Worm (Caenorhabditis elegans) whole organism, mixed stage, embryonic: ENCODE data around the gene T07D4.5.

Experiments
- M03D4.4 ChIP-seq: sonication (generic microtip); optimal IDR thresholded peaks from 2 replicates; lab custom pipeline; 2017; ENCODE audit warnings: mild to moderate bottlenecking, missing genetic modification characterization, missing compliant biosample characterization
- blmp-1 ChIP-seq: fragments of 150-350 bp; optimal IDR thresholded peaks from 2 replicates; lab custom pipeline; 2014; ENCODE audit warnings: missing biosample characterization, missing genetic modification characterization
- ceh-39 ChIP-seq: fragments of 150-350 bp; optimal IDR thresholded peaks from 2 replicates; lab custom pipeline; 2014; ENCODE audit warnings: missing biosample characterization, missing genetic modification characterization
- ceh-43 ChIP-seq: fragments of 200-800 bp; sonication (Bioruptor generic); optimal IDR thresholded peaks from 2 replicates; lab custom pipeline; 2018; ENCODE audit warnings: mild to moderate bottlenecking, missing genetic modification characterization, moderate library complexity, missing compliant biosample characterization
- ceh-83 ChIP-seq: fragments of 200-800 bp; sonication (Bioruptor generic); optimal IDR thresholded peaks from 2 replicates; lab custom pipeline; 2018; ENCODE audit warnings: mild to moderate bottlenecking, missing genetic modification characterization, missing compliant biosample characterization
- ces-1 ChIP-seq: fragments of 150-350 bp; optimal IDR thresholded peaks from 2 replicates; lab custom pipeline; 2014; ENCODE audit warnings: missing biosample characterization, missing genetic modification reagents, missing genetic modification characterization
- cnd-1 ChIP-seq: fragments of 200-800 bp; sonication (Bioruptor generic); optimal IDR thresholded peaks from 2 replicates; lab custom pipeline; 2018; ENCODE audit warnings: mild to moderate bottlenecking, missing genetic modification characterization, missing compliant biosample characterization
- drap-1 ChIP-seq: fragments of 200-800 bp; sonication (Bioruptor generic); optimal IDR thresholded peaks from 3 replicates; lab custom pipeline; 2018; ENCODE audit warnings: mild to moderate bottlenecking, missing genetic modification characterization, missing compliant biosample characterization
- elt-1 ChIP-seq: sonication (generic microtip); optimal IDR thresholded peaks from 2 replicates; lab custom pipeline; 2017; ENCODE audit warnings: missing genetic modification characterization, mild to moderate bottlenecking, missing compliant biosample characterization, antibody characterized with exemption, moderate library complexity, borderline replicate concordance; ENCODE audit not compliant: insufficient read depth
- elt-3 ChIP-seq: fragments of 150-350 bp; optimal IDR thresholded peaks from 2 replicates; lab custom pipeline; 2014; ENCODE audit warnings: missing biosample characterization, missing genetic modification characterization
- hlh-1 ChIP-seq: fragments of 150-350 bp; optimal IDR thresholded peaks from 2 replicates; lab custom pipeline; 2014; ENCODE audit warnings: missing biosample characterization, missing genetic modification reagents, missing genetic modification characterization
- lin-13 ChIP-seq: fragments of 150-350 bp; optimal IDR thresholded peaks from 2 replicates; lab custom pipeline; 2014; ENCODE audit warnings: missing biosample characterization, missing genetic modification characterization
- lin-32 ChIP-seq: fragments of 200-800 bp; sonication (Bioruptor generic); optimal IDR thresholded peaks from 2 replicates; lab custom pipeline; 2018; ENCODE audit warnings: mild to moderate bottlenecking, missing genetic modification characterization, missing compliant biosample characterization
- lsy-2 ChIP-seq: fragments of 150-350 bp; optimal IDR thresholded peaks from 2 replicates; lab custom pipeline; 2014; ENCODE audit warnings: missing biosample characterization, missing genetic modification characterization
- mab-5 ChIP-seq: fragments of 150-350 bp; optimal IDR thresholded peaks from 2 replicates; lab custom pipeline; 2014; ENCODE audit warnings: missing biosample characterization, missing genetic modification characterization
- mls-2 ChIP-seq: sonication (generic microtip); optimal IDR thresholded peaks from 2 replicates; lab custom pipeline; 2016; ENCODE audit warnings: mild to moderate bottlenecking, missing genetic modification characterization, moderate library complexity, missing compliant biosample characterization
- nhr-2 ChIP-seq: fragments of 150-350 bp; optimal IDR thresholded peaks from 2 replicates; lab custom pipeline; 2014; ENCODE audit warnings: missing biosample characterization, missing genetic modification characterization
- nhr-237 ChIP-seq: fragments of 150-350 bp; optimal IDR thresholded peaks from 2 replicates; lab custom pipeline; 2014; ENCODE audit warnings: missing biosample characterization, missing genetic modification characterization
- nhr-28 ChIP-seq: fragments of 150-350 bp; optimal IDR thresholded peaks from 2 replicates; lab custom pipeline; 2014; ENCODE audit warnings: missing biosample characterization, missing genetic modification characterization
- nhr-76 ChIP-seq: sonication (generic microtip); optimal IDR thresholded peaks from 2 replicates; lab custom pipeline; 2017; ENCODE audit warnings: missing biosample characterization, missing genetic modification characterization
- sem-2 ChIP-seq: fragments of 200-800 bp; sonication (Bioruptor generic); optimal IDR thresholded peaks from 2 replicates; lab custom pipeline; 2018; ENCODE audit warnings: mild to moderate bottlenecking, missing genetic modification characterization, missing compliant biosample characterization
- sptf-1 ChIP-seq: sonication (generic microtip); optimal IDR thresholded peaks from 2 replicates; lab custom pipeline; 2017; ENCODE audit warnings: mild to moderate bottlenecking, missing genetic modification characterization, moderate library complexity, missing compliant biosample characterization
- tbx-8 ChIP-seq: fragments of 200-800 bp; sonication (Bioruptor generic); optimal IDR thresholded peaks from 2 replicates; lab custom pipeline; 2018; ENCODE audit warnings: mild to moderate bottlenecking, missing genetic modification characterization, moderate library complexity, missing compliant biosample characterization
- unc-62 ChIP-seq: fragments of 150-350 bp; optimal IDR thresholded peaks from 2 replicates; lab custom pipeline; 2014; ENCODE audit warnings: missing biosample characterization, missing genetic modification reagents, missing genetic modification characterization
- zip-8 ChIP-seq: fragments of 150-350 bp; optimal IDR thresholded peaks from 2 replicates; lab custom pipeline; 2014; ENCODE audit warnings: missing biosample characterization, missing genetic modification characterization

T07D4.5 gene

DNA sequence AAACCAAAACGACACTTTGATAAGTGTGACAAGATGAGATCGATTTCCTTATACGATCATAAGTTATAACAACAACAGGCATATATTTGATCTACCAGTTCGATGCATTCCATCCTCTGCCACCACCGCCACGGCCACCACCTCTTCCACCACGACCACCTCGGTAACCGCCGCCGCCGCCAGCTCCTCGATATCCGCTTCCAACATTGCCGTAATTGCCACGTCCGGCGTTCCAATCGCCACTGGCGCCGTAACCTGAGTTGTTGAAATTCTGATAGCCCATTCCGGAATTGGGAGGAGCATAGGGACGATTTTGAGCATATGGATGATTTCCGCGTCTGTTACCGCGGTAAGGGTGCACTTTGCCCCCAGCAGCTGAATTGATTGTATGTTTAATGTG lies 5.6 kb downstream of the T07D4.5 start:
- no peak for TF ChIP-seq nhr-76 (tag; lab: Kevin White, UChicago)
- TF ChIP-seq ces-1 (GFP tag; lab: Kevin White, UChicago) = no peak
- no peak for TF ChIP-seq lin-32 (GFP tag; lab: Kevin White, UChicago)
- no peak for TF ChIP-seq mls-2 (tag; lab: Kevin White, UChicago)
- no peak for TF ChIP-seq lin-13 (tag; lab: Kevin White, UChicago)

- TF ChIP-seq nhr-2 (peak; percentile 1), ces-1 (GFP tag; lab: Kevin White, UChicago) (no peak)
Observed at ce11 chrII:8877032-8877985, 6.8 kb downstream of the T07D4.5 start.

ce11 chrII:8873842-8874241 lies 10.3 kb downstream of the T07D4.5 start, which contains the start of gene T07D4.2:
Gene T07D4.2, minus strand, starts transcription at chrII:8873942.
- TF ChIP-seq M03D4.4 (tag; lab: Kevin White, UChicago) (no peak), hlh-1 (tag; lab: Kevin White, UChicago) (no peak)

- no peak for TF ChIP-seq tbx-8 (GFP tag; lab: Kevin White, UChicago)
- no peak for TF ChIP-seq hlh-1 (tag; lab: Kevin White, UChicago)
- no peak for TF ChIP-seq elt-3 (tag; lab: Kevin White, UChicago)
- TF ChIP-seq nhr-237 = no peak
- TF ChIP-seq unc-62 (GFP tag; lab: Kevin White, UChicago) = no peak
- TF ChIP-seq drap-1 (GFP tag; lab: Kevin White, UChicago) = no peak
- TF ChIP-seq lsy-2 (tag; lab: Kevin White, UChicago) = no peak
- no peak for TF ChIP-seq nhr-28
- no peak for TF ChIP-seq mab-5 (tag; lab: Kevin White, UChicago)
- TF ChIP-seq nhr-76 (tag; lab: Kevin White, UChicago) = no peak
- no peak for TF ChIP-seq sem-2 (GFP tag; lab: Kevin White, UChicago)
- no peak for TF ChIP-seq elt-1 (tag; lab: Kevin White, UChicago)
- TF ChIP-seq ceh-83 (GFP tag; lab: Kevin White, UChicago) = no peak
- no peak for TF ChIP-seq ceh-43
- no peak for TF ChIP-seq lin-13 (tag; lab: Kevin White, UChicago)
- no peak for TF ChIP-seq blmp-1
- no peak for TF ChIP-seq lin-32 (GFP tag; lab: Kevin White, UChicago)
Observed at ce11 chrII:8866844-8867243, 17.3 kb downstream of the T07D4.5 start.

- no peak for TF ChIP-seq lin-13 (tag; lab: Kevin White, UChicago)
- no peak for TF ChIP-seq mab-5 (tag; lab: Kevin White, UChicago)
- no peak for TF ChIP-seq mls-2 (tag; lab: Kevin White, UChicago)
- no peak for TF ChIP-seq nhr-2
- no peak for TF ChIP-seq lsy-2 (tag; lab: Kevin White, UChicago)
- TF ChIP-seq sptf-1 (tag; lab: Kevin White, UChicago) = no peak
Observed at ce11 chrII:8865078-8865477, 19.1 kb downstream of the T07D4.5 start, which contains the start of gene npr-20. Gene npr-20, minus strand, starts transcription at chrII:8865178.

DNA sequence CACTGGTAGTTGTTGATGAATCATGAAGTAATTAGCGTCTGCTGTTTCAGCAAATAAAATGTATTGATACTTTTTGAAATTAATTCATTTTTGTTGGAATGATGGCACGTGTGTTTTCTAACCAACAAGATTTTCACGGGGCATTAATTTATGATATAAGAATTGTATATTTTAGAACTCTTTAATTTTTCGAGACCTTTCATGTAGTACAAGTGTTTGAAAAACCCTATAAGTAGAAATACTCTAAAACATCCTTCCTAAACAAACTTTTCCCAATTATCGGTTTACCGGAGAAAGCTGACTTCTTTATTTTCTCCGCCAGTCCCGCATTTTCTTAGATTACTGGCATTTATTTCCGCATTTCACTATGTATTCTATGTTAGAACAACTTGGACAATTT lies 24.5 kb downstream of the T07D4.5 start, which contains the start of gene snb-6:
Gene snb-6, minus strand, starts transcription at position 101 of the 400 bp plus-strand sequence.
- no peak for TF ChIP-seq nhr-2
- TF ChIP-seq cnd-1 (tag; lab: Kevin White, UChicago) = no peak
- no peak for TF ChIP-seq zip-8 (tag; lab: Kevin White, UChicago)
- no peak for TF ChIP-seq hlh-1 (tag; lab: Kevin White, UChicago)
- no peak for TF ChIP-seq lin-32 (GFP tag; lab: Kevin White, UChicago)
- no peak for TF ChIP-seq unc-62 (GFP tag; lab: Kevin White, UChicago)
- no peak for TF ChIP-seq M03D4.4 (tag; lab: Kevin White, UChicago)
- no peak for TF ChIP-seq ceh-39 (tag; lab: Kevin White, UChicago)
- TF ChIP-seq mls-2 (tag; lab: Kevin White, UChicago) = no peak
- no peak for TF ChIP-seq ces-1 (GFP tag; lab: Kevin White, UChicago)
- no peak for TF ChIP-seq tbx-8 (GFP tag; lab: Kevin White, UChicago)
- no peak for TF ChIP-seq sptf-1 (tag; lab: Kevin White, UChicago)
- TF ChIP-seq sem-2 (GFP tag; lab: Kevin White, UChicago) = no peak
- no peak for TF ChIP-seq lin-13 (tag; lab: Kevin White, UChicago)
- TF ChIP-seq nhr-28 = no peak
